Worm (Caenorhabditis elegans) whole organism, early embryonic: Measurements from ENCODE around the gene srt-48.
A peak's percentile ranks its signal among the peaks of the same experiment; 100 is the strongest.

ENCODE experiments used
- B0310.2 ChIP-seq: sonication (generic microtip); optimal IDR thresholded peaks from 2 replicates; lab custom pipeline; 2016; ENCODE audit warnings: mild to moderate bottlenecking, missing genetic modification characterization, missing compliant biosample characterization
- F13C5.2 ChIP-seq: sonication (generic microtip); optimal IDR thresholded peaks from 2 replicates; lab custom pipeline; 2017; ENCODE audit warnings: mild to moderate bottlenecking, missing genetic modification characterization, inconsistent platforms, missing compliant biosample characterization
- aly-1 ChIP-seq: sonication (generic microtip); optimal IDR thresholded peaks from 2 replicates; lab custom pipeline; 2016; ENCODE audit warnings: missing genetic modification characterization, missing compliant biosample characterization
- ama-1 ChIP-seq: fragments of 150-350 bp; optimal IDR thresholded peaks from 2 replicates; lab custom pipeline; 2014
- ceh-13 ChIP-seq: fragments of 200-800 bp; sonication (Bioruptor generic); optimal IDR thresholded peaks from 2 replicates; lab custom pipeline; 2018; ENCODE audit warnings: mild to moderate bottlenecking, missing genetic modification characterization, missing compliant biosample characterization
- ceh-36 ChIP-seq: sonication (generic microtip); optimal IDR thresholded peaks from 2 replicates; lab custom pipeline; 2016; ENCODE audit warnings: missing genetic modification characterization, inconsistent platforms, missing compliant biosample characterization
- ets-7 ChIP-seq: sonication (generic microtip); optimal IDR thresholded peaks from 2 replicates; lab custom pipeline; 2016; ENCODE audit warnings: missing genotype, missing genetic modification characterization, missing compliant biosample characterization
- flt-1 ChIP-seq: fragments of 200-800 bp; sonication (Bioruptor generic); IDR thresholded peaks from 2 replicates; pipeline ENCODE4 v1.3.6; 2022; ENCODE audit warnings: missing genetic modification characterization, missing compliant biosample characterization
- hmbx-1 ChIP-seq: sonication (generic microtip); optimal IDR thresholded peaks from 2 replicates; lab custom pipeline; 2016; ENCODE audit warnings: mild to moderate bottlenecking, missing genetic modification characterization, missing compliant biosample characterization
- hmg-4 ChIP-seq: fragments of 200-800 bp; sonication (Bioruptor generic); optimal IDR thresholded peaks from 2 replicates; lab custom pipeline; 2018; ENCODE audit warnings: mild to moderate bottlenecking, missing genetic modification characterization, missing compliant biosample characterization
- hnd-1 ChIP-seq: sonication (generic microtip); optimal IDR thresholded peaks from 2 replicates; lab custom pipeline; 2016; ENCODE audit warnings: missing genetic modification characterization, missing compliant biosample characterization
- pes-1 ChIP-seq: fragments of 200-800 bp; sonication (Bioruptor generic); IDR thresholded peaks from 2 replicates; pipeline ENCODE4 v1.3.6; 2022; ENCODE audit warnings: missing genetic modification reagents, missing genetic modification characterization, missing compliant biosample characterization
- scrt-1 ChIP-seq: fragments of 200-800 bp; sonication (Bioruptor generic); IDR thresholded peaks from 2 replicates; pipeline ENCODE4 v1.3.6; 2022; ENCODE audit warnings: missing genetic modification characterization, missing compliant biosample characterization
- sea-1 ChIP-seq: fragments of 200-800 bp; sonication (Bioruptor generic); conservative IDR thresholded peaks from 2 replicates; pipeline ENCODE4 v1.3.6; 2022; ENCODE audit warnings: missing genetic modification characterization, missing compliant biosample characterization
- tbx-11 ChIP-seq: fragments of 200-800 bp; sonication (Bioruptor generic); IDR thresholded peaks from 2 replicates; pipeline ENCODE4 v1.3.6; 2022; ENCODE audit warnings: missing genetic modification characterization, missing compliant biosample characterization
- tbx-37 ChIP-seq: fragments of 200-800 bp; sonication (Bioruptor generic); conservative IDR thresholded peaks from 2 replicates; pipeline ENCODE4 v1.3.6; 2022; ENCODE audit warnings: missing genetic modification reagents, missing genetic modification characterization, missing compliant biosample characterization
- tra-4 ChIP-seq: sonication (generic microtip); optimal IDR thresholded peaks from 2 replicates; lab custom pipeline; 2017; ENCODE audit warnings: missing genetic modification characterization, missing compliant biosample characterization

Gene srt-48

DNA sequence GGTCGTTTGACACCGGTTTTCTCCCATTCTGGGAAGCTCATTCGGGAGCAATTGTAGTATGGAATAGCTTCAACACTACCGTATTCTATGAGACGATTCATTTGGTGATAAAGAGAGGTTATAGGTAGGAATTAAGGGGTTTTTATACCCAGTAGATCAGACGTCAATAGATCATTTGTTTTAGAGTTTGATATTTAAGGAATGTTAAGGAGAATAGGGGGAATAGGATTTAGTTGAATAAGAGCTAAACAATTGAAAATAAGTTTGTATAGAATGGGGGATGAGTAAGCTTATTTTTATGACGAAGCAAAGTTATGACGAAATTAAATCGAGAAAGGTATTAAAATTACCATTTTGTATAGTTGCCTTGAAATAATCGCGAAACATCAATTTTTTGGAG is 15.4 kb downstream of the srt-48 start, which contains the start of gene srt-47:
TSS of gene srt-47 (minus strand) at position 101 of the 400 bp plus-strand sequence.
- TF ChIP-seq ceh-13 (no peak), ama-1 (no peak), scrt-1 (GFP tag; lab: Robert Waterston, UW) (no peak), tbx-37 (GFP tag; lab: Robert Waterston, UW) (no peak), tra-4 (tag; lab: Kevin White, UChicago) (no peak), F13C5.2 (tag; lab: Kevin White, UChicago) (no peak), hnd-1 (tag; lab: Kevin White, UChicago) (no peak), sea-1 (no peak), aly-1 (tag; lab: Kevin White, UChicago) (no peak), ceh-36 (no peak)

DNA sequence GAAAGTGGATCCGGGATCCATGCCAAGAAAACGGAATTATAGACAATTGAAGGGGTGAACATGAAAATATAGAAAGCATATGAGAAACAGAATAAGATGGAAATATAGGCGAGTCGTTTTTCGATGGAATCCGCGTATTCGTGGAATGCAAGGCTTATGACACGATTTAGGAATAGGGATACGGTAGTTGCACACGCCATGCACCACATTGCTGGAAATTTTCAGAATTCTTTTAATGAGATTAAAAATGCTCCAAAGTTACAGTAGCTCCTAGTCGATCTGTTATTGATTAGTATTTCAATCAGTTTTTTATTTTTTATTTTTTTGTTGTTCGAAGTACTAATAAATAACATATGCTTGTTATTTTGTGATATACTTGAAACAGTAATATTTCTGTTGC is 17.7 kb downstream of the srt-48 start:
- no peak for TF ChIP-seq F13C5.2 (tag; lab: Kevin White, UChicago)
- no peak for TF ChIP-seq flt-1 (GFP tag; lab: Robert Waterston, UW)
- TF ChIP-seq ama-1 = no peak
- TF ChIP-seq hmbx-1 = no peak
- TF ChIP-seq ets-7 (tag; lab: Kevin White, UChicago) = no peak
- TF ChIP-seq tbx-11 (GFP tag; lab: Robert Waterston, UW) = no peak
- no peak for TF ChIP-seq hmg-4 (GFP tag; lab: Kevin White, UChicago)
- TF ChIP-seq tbx-37 (GFP tag; lab: Robert Waterston, UW) = no peak
- no peak for TF ChIP-seq B0310.2
- no peak for TF ChIP-seq sea-1

DNA sequence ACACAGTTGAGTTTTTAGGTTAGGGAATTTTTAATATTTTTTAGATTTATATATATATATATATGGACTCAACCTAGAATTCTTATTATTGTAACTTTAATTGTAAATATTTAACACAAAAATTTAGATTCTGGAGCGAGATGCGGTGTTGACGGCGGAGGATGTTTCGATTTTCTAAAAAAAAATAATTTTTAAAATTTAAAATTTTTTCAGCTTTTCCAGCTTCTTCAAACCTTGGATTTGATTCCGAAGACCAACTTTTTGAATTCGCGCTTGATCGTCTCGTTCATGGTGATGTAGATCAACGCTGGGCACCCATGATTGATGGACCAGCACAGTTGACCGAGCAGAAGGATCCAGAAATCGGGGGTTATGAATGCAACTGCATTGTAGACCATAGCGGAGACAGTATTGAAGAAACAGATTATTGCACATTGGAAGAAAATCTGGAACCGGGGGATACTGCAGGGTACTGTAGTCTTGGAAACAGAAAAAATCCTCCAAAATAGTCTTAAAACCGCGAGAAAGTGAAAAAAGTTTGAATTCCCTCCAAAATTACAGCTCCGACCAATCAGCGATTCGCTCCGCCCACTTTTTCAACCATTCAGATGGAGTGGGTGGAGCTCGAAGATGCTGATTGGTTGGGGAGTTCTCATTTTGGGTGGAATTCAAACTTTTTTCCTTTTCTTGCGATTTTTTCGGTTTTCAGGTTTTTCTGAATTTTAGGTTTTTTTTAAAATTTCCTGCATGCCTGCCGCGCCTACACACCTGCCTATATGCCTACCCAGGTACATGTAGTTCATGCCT is 19.2 kb downstream of the srt-48 start:
- TF ChIP-seq ama-1 = peak; percentile 91
- no peak for TF ChIP-seq hmbx-1

DNA sequence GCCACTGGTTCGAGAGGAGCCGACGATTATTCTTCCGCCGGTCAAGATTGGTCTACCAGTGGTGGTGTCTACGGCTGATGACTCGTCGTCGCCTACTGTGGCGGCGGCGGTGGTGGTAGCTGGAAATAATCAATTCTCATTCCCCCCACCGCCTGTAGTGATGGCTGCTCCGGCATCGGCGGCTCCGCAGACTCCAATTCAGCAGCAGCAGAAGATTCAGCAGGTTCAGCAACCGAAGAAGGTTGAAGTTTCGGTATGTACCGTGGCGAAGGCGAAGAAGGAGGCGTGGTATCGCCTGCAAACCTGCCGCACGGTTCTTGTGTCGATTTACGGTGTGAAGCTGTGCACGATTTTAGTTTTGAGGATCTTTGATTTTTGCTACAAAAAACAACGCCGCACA is 22.6 kb downstream of the srt-48 start:
- TF ChIP-seq ceh-36 = no peak
- no peak for TF ChIP-seq scrt-1 (GFP tag; lab: Robert Waterston, UW)
- TF ChIP-seq ama-1 = no peak
- no peak for TF ChIP-seq tbx-11 (GFP tag; lab: Robert Waterston, UW)

DNA sequence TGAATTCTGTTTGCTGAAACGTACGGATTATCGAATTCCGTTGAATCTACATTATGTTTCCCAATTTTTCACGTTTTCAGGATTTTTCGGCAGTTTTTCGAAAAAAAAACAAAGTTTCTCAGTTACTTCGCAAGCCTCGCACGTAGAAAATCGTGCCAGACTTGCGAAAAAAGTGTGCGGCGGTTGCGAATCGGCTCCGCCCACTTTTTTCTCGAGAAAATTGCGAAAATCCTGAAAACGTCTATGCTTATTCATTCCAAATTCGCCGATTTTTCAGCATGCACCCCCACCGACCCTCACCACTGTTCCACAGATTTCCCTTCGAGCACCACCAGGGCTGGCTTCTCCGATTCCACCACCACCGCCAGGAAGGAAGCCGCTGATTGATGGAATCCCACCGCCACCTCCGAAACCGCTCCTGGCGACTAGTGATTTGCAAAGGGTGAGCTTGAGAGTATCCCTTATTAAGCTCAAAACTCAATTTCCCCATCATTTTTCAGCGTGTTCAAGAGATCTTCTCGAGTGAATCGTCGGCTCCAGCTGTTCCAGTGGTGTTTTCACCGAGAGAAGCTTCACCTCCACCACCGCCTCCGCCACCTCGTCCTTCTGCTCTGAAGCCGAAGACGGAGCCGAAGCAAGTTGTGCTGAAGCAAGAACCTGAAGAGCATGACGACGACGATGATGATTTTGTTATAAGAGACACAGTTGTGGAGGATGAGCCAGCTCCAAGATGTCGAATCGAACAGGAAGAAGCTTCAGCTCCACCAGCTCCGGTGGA is 26.4 kb downstream of the srt-48 start:
- TF ChIP-seq scrt-1 (GFP tag; lab: Robert Waterston, UW) (no peak), ceh-36 (no peak), ama-1 (peak; percentile 36), hmg-4 (GFP tag; lab: Kevin White, UChicago) (no peak)

DNA sequence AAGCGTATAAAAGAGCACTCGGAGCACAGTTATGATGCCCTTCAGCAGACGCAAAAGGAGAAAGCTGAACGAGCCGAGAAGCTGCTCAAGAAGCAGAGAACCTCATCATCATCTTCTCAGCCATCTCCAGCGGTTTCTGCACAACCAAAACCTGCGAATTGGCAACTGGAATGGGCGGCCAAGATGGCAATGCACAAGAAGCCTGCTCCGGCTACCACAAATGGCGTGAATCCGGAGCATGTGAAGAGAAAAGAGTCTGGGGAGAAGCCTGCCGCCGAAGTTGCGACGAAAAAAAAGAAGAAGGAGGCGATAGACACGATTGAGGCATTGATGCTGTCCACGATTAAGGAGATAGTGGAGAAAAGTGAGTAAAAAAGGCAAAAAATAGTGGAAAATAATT is 27.6 kb downstream of the srt-48 start:
- TF ChIP-seq pes-1 (GFP tag; lab: Robert Waterston, UW) (no peak), hnd-1 (tag; lab: Kevin White, UChicago) (no peak), ets-7 (tag; lab: Kevin White, UChicago) (no peak), flt-1 (GFP tag; lab: Robert Waterston, UW) (no peak), F13C5.2 (tag; lab: Kevin White, UChicago) (no peak), sea-1 (no peak)

DNA sequence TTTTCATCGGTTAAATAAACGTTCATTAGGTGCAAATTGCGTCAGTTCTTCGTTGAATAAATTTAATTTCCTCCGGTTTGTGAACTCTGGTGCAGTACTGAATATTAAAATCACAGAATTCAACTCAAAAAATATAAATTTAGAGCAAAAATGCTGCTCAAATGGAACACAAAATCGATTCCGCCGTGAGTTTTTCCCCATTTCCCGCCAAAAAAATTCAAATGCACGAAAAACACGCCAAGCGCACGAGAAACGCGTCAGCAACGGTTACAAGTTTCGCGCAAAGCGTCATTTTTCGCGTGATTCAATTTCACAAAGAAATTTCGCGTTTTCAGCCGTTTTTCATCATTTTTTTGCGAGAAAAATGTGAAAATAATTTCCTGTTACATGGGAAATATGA is 29.2 kb downstream of the srt-48 start, which contains the start of gene hrpu-1:
TSS of gene hrpu-1 (plus strand) at position 140 of the 400 bp plus-strand sequence.
- TF ChIP-seq hmg-4 (GFP tag; lab: Kevin White, UChicago) (peak; percentile 24), F13C5.2 (tag; lab: Kevin White, UChicago) (peak; percentile 46), ets-7 (tag; lab: Kevin White, UChicago) (no peak), ama-1 (peak; percentile 31), pes-1 (GFP tag; lab: Robert Waterston, UW) (peak; percentile 17; the same call in 1 of the 2 replicates), B0310.2 (no peak), ceh-13 (no peak), sea-1 (no peak)

DNA sequence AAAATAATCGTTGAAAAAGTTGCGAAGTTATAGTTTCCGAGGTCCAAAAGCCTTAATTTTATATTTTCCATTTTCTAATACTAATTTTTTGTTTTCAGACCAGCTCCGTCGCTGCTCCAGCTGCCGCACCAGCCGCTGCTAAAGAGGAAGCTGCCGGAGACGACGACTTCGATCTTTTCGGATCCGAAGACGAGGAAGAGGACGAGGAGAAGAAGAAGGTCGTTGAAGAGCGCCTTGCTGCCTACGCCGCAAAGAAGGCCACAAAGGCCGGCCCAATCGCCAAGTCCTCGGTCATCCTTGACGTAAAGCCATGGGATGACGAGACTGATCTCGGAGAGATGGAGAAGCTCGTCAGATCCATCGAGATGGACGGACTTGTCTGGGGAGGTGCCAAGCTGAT is 29.9 kb downstream of the srt-48 start:
- TF ChIP-seq hmbx-1 = no peak
- no peak for TF ChIP-seq scrt-1 (GFP tag; lab: Robert Waterston, UW)
- no peak for TF ChIP-seq B0310.2
- TF ChIP-seq hnd-1 (tag; lab: Kevin White, UChicago) = no peak

DNA sequence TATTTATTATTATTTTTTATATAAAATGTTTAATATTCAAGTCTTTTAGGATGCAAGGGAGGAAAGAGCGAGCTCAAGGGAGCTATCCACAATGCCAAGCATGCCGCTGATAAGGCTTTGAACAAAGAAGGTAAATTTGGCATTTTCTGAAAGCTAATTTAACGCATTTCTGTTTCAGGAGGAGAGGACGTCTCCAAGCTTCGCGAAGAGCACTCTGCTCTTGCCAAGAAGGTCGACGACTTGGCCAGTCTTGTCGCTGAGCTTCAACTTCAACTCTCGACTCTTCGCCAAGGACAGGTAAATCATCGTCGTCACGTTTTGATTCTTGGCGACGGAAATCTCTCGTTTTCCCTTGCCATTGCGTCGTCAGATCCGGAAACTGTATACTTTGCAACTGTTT is 31.2 kb downstream of the srt-48 start:
- TF ChIP-seq scrt-1 (GFP tag; lab: Robert Waterston, UW) (no peak), sea-1 (no peak), hmbx-1 (no peak), tbx-11 (GFP tag; lab: Robert Waterston, UW) (no peak), hnd-1 (tag; lab: Kevin White, UChicago) (no peak), aly-1 (tag; lab: Kevin White, UChicago) (no peak), tbx-37 (GFP tag; lab: Robert Waterston, UW) (no peak), pes-1 (GFP tag; lab: Robert Waterston, UW) (no peak)
